Fruit fly (Drosophila melanogaster): ENCODE results near the gene CG1571.

The CG1571 gene

DNA sequence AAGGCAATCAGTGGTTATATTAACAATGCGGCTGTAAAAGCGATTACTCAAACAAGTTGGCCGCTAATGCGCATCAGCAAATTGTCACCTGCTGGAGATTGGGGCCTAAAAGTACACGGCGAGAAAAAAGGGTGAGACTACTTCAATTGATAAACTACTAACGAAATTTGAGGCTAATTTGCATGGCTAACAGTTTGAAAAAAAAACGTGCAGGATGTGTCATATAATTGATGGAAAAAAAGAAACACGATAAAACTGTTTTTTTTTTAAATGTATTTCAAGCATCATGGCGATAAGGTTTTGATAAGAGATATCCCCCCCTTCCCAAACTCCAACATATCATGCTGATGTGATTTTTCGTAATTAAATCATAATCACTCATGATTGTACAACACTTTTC, 37.0 kb downstream of the CG1571 start (continued):
- TF ChIP-seq nerfin-2 (GFP tag; IDR thresholded peaks at IDR 0.05; ENCODE audit: partially characterized antibody) (no peak), Rx (GFP tag; IDR thresholded peaks at IDR 0.05) (no peak), onecut (GFP tag; IDR thresholded peaks at IDR 0.05) (no peak), Meics (GFP tag; optimal IDR thresholded peaks at IDR 0.05) (peak; percentile 67), Doc3 (GFP tag; IDR thresholded peaks at IDR 0.05; ENCODE audit: partially characterized antibody) (no peak), C15 (GFP tag; IDR thresholded peaks at IDR 0.05) (0 out of 3 replicates have a peak, but pooled peaks have one; percentile 13), CG1832 (GFP tag; optimal IDR thresholded peaks at IDR 0.05) (no peak), bigmax (GFP tag; optimal IDR thresholded peaks at IDR 0.05) (no peak), Adf1 (GFP tag; IDR thresholded peaks at IDR 0.05) (peak; percentile 11; the same call in 1 of the 2 replicates), CG34224 (GFP tag; IDR thresholded peaks at IDR 0.05; ENCODE audit: partially characterized antibody) (no peak), CG16779 (GFP tag; IDR thresholded peaks at IDR 0.05) (no peak), CG13296 (GFP tag; optimal IDR thresholded peaks at IDR 0.05) (no peak), slbo (GFP tag; IDR thresholded peaks at IDR 0.05) (peak; percentile 75), CG7556 (GFP tag; optimal IDR thresholded peaks at IDR 0.05) (no peak), Fer3 (tag; optimal IDR thresholded peaks at IDR 0.05) (peak; percentile 27), CG18262 (tag; optimal IDR thresholded peaks at IDR 0.05) (no peak), knrl (GFP tag; IDR thresholded peaks at IDR 0.05; ENCODE audit: partially characterized antibody) (no peak), Abd-B (GFP tag; optimal IDR thresholded peaks at IDR 0.05) (peak; percentile 42), CG2875 (GFP tag; optimal IDR thresholded peaks at IDR 0.05) (no peak), so (GFP tag; IDR thresholded peaks at IDR 0.05) (no peak), CG13775 (GFP tag; optimal IDR thresholded peaks at IDR 0.05) (peak; percentile 32), Sox102F (GFP tag; optimal IDR thresholded peaks at IDR 0.05) (peak; percentile 1), shn (GFP tag; optimal IDR thresholded peaks at IDR 0.05) (no peak), CG34422 (GFP tag; IDR thresholded peaks at IDR 0.05) (no peak), inv (GFP tag; IDR thresholded peaks at IDR 0.05; ENCODE audit: partially characterized antibody) (no peak), row (GFP tag; IDR thresholded peaks at IDR 0.05) (peak; percentile 66), kah (GFP tag; optimal IDR thresholded peaks at IDR 0.05) (no peak), ind (GFP tag; optimal IDR thresholded peaks at IDR 0.05) (no peak), CoRest (tag; optimal IDR thresholded peaks at IDR 0.05) (peak; percentile 28), CG11723 (GFP tag; optimal IDR thresholded peaks at IDR 0.05) (no peak), B-H1 (GFP tag; IDR thresholded peaks at IDR 0.05) (no peak; the same call in 2 of the 3 replicates), CG11456 (GFP tag; IDR thresholded peaks at IDR 0.05) (0 out of 3 replicates have a peak, but pooled peaks have one; percentile 51), CG13424 (tag; optimal IDR thresholded peaks at IDR 0.05) (no peak), Doc2 (GFP tag; IDR thresholded peaks at IDR 0.05) (no peak), Atf3 (GFP tag; optimal IDR thresholded peaks at IDR 0.05) (no peak), vfl (GFP tag; optimal IDR thresholded peaks at IDR 0.05) (no peak), CG2116 (GFP tag; optimal IDR thresholded peaks at IDR 0.05) (no peak), dpn (GFP tag; optimal IDR thresholded peaks at IDR 0.05) (peak; percentile 7 to 52), Ets97D (GFP tag; optimal IDR thresholded peaks at IDR 0.05) (no peak), abd-A (tag; optimal IDR thresholded peaks at IDR 0.05) (no peak), Kr (GFP tag; optimal IDR thresholded peaks at IDR 0.05) (no peak), CHES-1-like (GFP tag; optimal IDR thresholded peaks at IDR 0.05) (no peak), Oaz (GFP tag; IDR thresholded peaks at IDR 0.05) (0 out of 2 replicates have a peak, but pooled peaks have one; percentile 31), crc (GFP tag; optimal IDR thresholded peaks at IDR 0.05) (no peak), CG4707 (GFP tag; optimal IDR thresholded peaks at IDR 0.05) (no peak), HLHmδ (GFP tag; optimal IDR thresholded peaks at IDR 0.05) (no peak), CG7745 (tag; optimal IDR thresholded peaks at IDR 0.05) (no peak), ash1 (GFP tag; optimal IDR thresholded peaks at IDR 0.05) (no peak), CkIIα-i1 (GFP tag; IDR thresholded peaks at IDR 0.05) (no peak), CG10565 (GFP tag; optimal IDR thresholded peaks at IDR 0.05) (no peak), CG12104 (GFP tag; optimal IDR thresholded peaks at IDR 0.05) (no peak)
